Fruit fly (Drosophila melanogaster): ENCODE data around the gene mRpL1.

The mRpL1 gene

DNA sequence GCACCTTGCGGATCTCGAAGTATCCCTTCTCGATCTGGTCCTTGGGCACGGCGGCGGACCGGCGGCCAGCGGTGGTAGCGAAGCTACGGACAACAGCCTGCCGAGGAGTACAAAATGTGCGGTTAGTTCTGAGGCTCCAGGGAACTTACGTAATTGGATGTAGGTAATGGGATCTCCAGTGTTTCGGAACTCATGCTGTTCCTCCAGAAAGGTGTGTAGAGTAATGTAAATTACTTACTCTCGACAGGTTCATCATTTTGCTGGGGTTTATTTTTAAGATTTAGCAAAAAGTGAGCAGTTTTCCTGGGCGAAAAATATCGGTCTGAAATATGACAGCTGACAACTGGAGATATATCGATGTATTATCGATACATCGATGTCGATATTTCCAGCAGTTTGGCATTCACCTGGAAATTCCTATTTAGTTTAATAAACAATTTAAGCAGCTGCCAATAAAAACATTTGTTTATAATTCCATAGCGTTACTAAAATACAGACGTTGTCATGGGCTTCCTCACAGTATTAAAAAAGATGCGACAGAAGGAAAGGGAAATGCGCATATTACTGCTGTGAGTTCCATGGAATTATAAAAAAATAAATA is 39.5 kb downstream of the mRpL1 start, which contains the start of the genes COX7A and Arl2 (continued):
- TF ChIP-seq H15 (GFP tag; IDR thresholded peaks at IDR 0.05) (no peak), CG31224 (GFP tag; IDR thresholded peaks at IDR 0.05) (no peak), CG16813 (GFP tag; IDR thresholded peaks at IDR 0.05; ENCODE audit: partially characterized antibody) (peak; percentile 91), Vsx1 (GFP tag; optimal IDR thresholded peaks at IDR 0.05) (no peak), CG17829 (tag; optimal IDR thresholded peaks at IDR 0.05) (peak; percentile 22), Jarid2 (GFP tag; optimal IDR thresholded peaks at IDR 0.05) (no peak), prd (optimal IDR thresholded peaks at IDR 0.05) (no peak), prd (GFP tag; IDR thresholded peaks at IDR 0.05) (no peak), nom (GFP tag; optimal IDR thresholded peaks at IDR 0.05) (peak; percentile 23), NC2α (GFP tag; optimal IDR thresholded peaks at IDR 0.05) (no peak), inv (GFP tag; IDR thresholded peaks at IDR 0.05; ENCODE audit: partially characterized antibody) (peak; percentile 90), CG8765 (GFP tag; IDR thresholded peaks at IDR 0.05) (no peak), wek (GFP tag; optimal IDR thresholded peaks at IDR 0.05) (no peak), CG4617 (GFP tag; optimal IDR thresholded peaks at IDR 0.05; ENCODE audit: borderline replicate concordance) (peak; percentile 88), CG17385 (GFP tag; optimal IDR thresholded peaks at IDR 0.05) (peak; percentile 37), Mes4 (GFP tag; optimal IDR thresholded peaks at IDR 0.05) (no peak), CG9876 (GFP tag; optimal IDR thresholded peaks at IDR 0.05) (no peak), lab (GFP tag; optimal IDR thresholded peaks at IDR 0.05) (no peak), chn (GFP tag; optimal IDR thresholded peaks at IDR 0.05) (no peak), CG3838 (GFP tag; optimal IDR thresholded peaks at IDR 0.05) (no peak), CG17361 (GFP tag; IDR thresholded peaks at IDR 0.05) (no peak), ab (GFP tag; optimal IDR thresholded peaks at IDR 0.05) (no peak), eyg (GFP tag; optimal IDR thresholded peaks at IDR 0.05) (no peak), CG18619 (GFP tag; optimal IDR thresholded peaks at IDR 0.05) (no peak), btn (GFP tag; optimal IDR thresholded peaks at IDR 0.05) (no peak), Dbx (GFP tag; IDR thresholded peaks at IDR 0.05) (no peak), usp (GFP tag; optimal IDR thresholded peaks at IDR 0.05) (no peak), CG13894 (tag; optimal IDR thresholded peaks at IDR 0.05) (no peak), fd102C (GFP tag; optimal IDR thresholded peaks at IDR 0.05) (no peak), CG11093 (GFP tag; IDR thresholded peaks at IDR 0.05) (no peak), Side (GFP tag; optimal IDR thresholded peaks at IDR 0.05) (no peak), ERR (GFP tag; optimal IDR thresholded peaks at IDR 0.05) (no peak), CG14710 (tag; optimal IDR thresholded peaks at IDR 0.05) (peak; percentile 44), CG4820 (GFP tag; optimal IDR thresholded peaks at IDR 0.05) (no peak), yki (optimal IDR thresholded peaks at IDR 0.05) (no peak), CG5180 (GFP tag; optimal IDR thresholded peaks at IDR 0.05) (no peak), CG4360 (GFP tag; IDR thresholded peaks at IDR 0.05) (no peak), CG17802 (tag; optimal IDR thresholded peaks at IDR 0.05) (no peak), Atf3 (GFP tag; optimal IDR thresholded peaks at IDR 0.05) (no peak), CG15073 (GFP tag; optimal IDR thresholded peaks at IDR 0.05) (no peak), salm (tag; optimal IDR thresholded peaks at IDR 0.05) (no peak), stwl (tag; optimal IDR thresholded peaks at IDR 0.05) (peak; percentile 61), crol (GFP tag; IDR thresholded peaks at IDR 0.05) (no peak), Kr (GFP tag; optimal IDR thresholded peaks at IDR 0.05) (no peak), Xbp1 (GFP tag; optimal IDR thresholded peaks at IDR 0.05) (no peak), CG6175 (GFP tag; IDR thresholded peaks at IDR 0.05) (no peak), CG6654 (GFP tag; optimal IDR thresholded peaks at IDR 0.05) (no peak), MBD-R2 (GFP tag; IDR thresholded peaks at IDR 0.05) (peak; percentile 90), Hand (GFP tag; optimal IDR thresholded peaks at IDR 0.05) (no peak), Aef1 (GFP tag; IDR thresholded peaks at IDR 0.05) (no peak), z (GFP tag; IDR thresholded peaks at IDR 0.05) (no peak), onecut (GFP tag; IDR thresholded peaks at IDR 0.05) (0 out of 2 replicates have a peak, but pooled peaks have one; percentile 10)
